Worm (Caenorhabditis elegans) whole organism, late embryonic: Measurements from ENCODE around the gene W06F12.2.

Experiments used
- C38D4.7 ChIP-seq: fragments of 200-800 bp; sonication (Bioruptor generic); optimal IDR thresholded peaks from 2 replicates; lab custom pipeline; 2018; ENCODE audit warnings: mild to moderate bottlenecking, missing genetic modification characterization, moderate library complexity, missing compliant biosample characterization
- F13H6.1 ChIP-seq: sonication (generic microtip); optimal IDR thresholded peaks from 2 replicates; lab custom pipeline; 2016; ENCODE audit warnings: missing genetic modification characterization, missing compliant biosample characterization
- K02D7.2 ChIP-seq: sonication (generic microtip); optimal IDR thresholded peaks from 2 replicates; lab custom pipeline; 2017; ENCODE audit warnings: mild to moderate bottlenecking, missing genetic modification characterization, missing compliant biosample characterization
- K09A11.1 ChIP-seq: sonication (generic microtip); optimal IDR thresholded peaks from 2 replicates; lab custom pipeline; 2017; ENCODE audit warnings: antibody characterized with exemption, mild to moderate bottlenecking, missing genetic modification characterization, missing compliant biosample characterization; ENCODE audit not compliant: insufficient read depth
- ama-1 ChIP-seq: fragments of 150-350 bp; optimal IDR thresholded peaks from 2 replicates; lab custom pipeline; 2014
- dve-1 ChIP-seq: sonication (generic microtip); optimal IDR thresholded peaks from 2 replicates; lab custom pipeline; 2017; ENCODE audit warnings: antibody characterized with exemption, mild to moderate bottlenecking, missing genetic modification characterization, missing compliant biosample characterization
- pha-4 ChIP-seq: fragments of 150-350 bp; optimal IDR thresholded peaks from 2 replicates; lab custom pipeline; 2018; ENCODE audit warnings: missing biosample characterization, missing genetic modification reagents, missing genetic modification characterization
- rnt-1 ChIP-seq: sonication (generic microtip); optimal IDR thresholded peaks from 2 replicates; lab custom pipeline; 2016; ENCODE audit warnings: missing genetic modification characterization, missing compliant biosample characterization
- unc-55 ChIP-seq: sonication (generic microtip); optimal IDR thresholded peaks from 2 replicates; lab custom pipeline; 2017; ENCODE audit warnings: missing biosample characterization, missing genetic modification reagents, missing genetic modification characterization

- TF ChIP-seq K09A11.1 (tag; lab: Kevin White, UChicago) (no peak), ama-1 (lab: Kevin White, UChicago) (no peak), C38D4.7 (no peak), F13H6.1 (no peak), K02D7.2 (tag; lab: Kevin White, UChicago) (no peak), rnt-1 (tag; lab: Kevin White, UChicago) (no peak), pha-4 (no peak), unc-55 (GFP tag; lab: Kevin White, UChicago) (no peak), dve-1 (no peak)
Observed at ce11 chrIII:13759691-13760090, 28.2 kb upstream of the W06F12.2 start.
